Fruit fly (Drosophila melanogaster): ENCODE measurements around the gene TSG101.
A peak's percentile ranks its signal among the peaks of the same experiment; 100 is the strongest.

TSG101 gene

dm6 chr3L:16865123-16865831, 23.2 kb downstream of the TSG101 start, which contains the start of gene Lmpt (continued):
- TF ChIP-seq CG12299 (tag; optimal IDR thresholded peaks at IDR 0.05) (no peak), Max (GFP tag; optimal IDR thresholded peaks at IDR 0.05) (no peak), jigr1 (GFP tag; IDR thresholded peaks at IDR 0.05) (no peak), CG10274 (GFP tag; optimal IDR thresholded peaks at IDR 0.05) (no peak), az2 (GFP tag; optimal IDR thresholded peaks at IDR 0.05) (no peak), CG11504 (tag; optimal IDR thresholded peaks at IDR 0.05) (no peak), CG12155 (GFP tag; optimal IDR thresholded peaks at IDR 0.05) (no peak), cato (GFP tag; optimal IDR thresholded peaks at IDR 0.05; ENCODE audit: borderline replicate concordance) (no peak), esg (GFP tag; conservative IDR thresholded peaks at IDR 0.05) (no peak), CG18011 (GFP tag; optimal IDR thresholded peaks at IDR 0.05) (no peak), bsh (GFP tag; optimal IDR thresholded peaks at IDR 0.05) (no peak), CG17328 (GFP tag; IDR thresholded peaks at IDR 0.05) (no peak), CG7357 (GFP tag; IDR thresholded peaks at IDR 0.05) (no peak), HmgD (GFP tag; optimal IDR thresholded peaks at IDR 0.05) (no peak), sisA (GFP tag; IDR thresholded peaks at IDR 0.05) (no peak), CG13775 (GFP tag; optimal IDR thresholded peaks at IDR 0.05) (no peak), hkb (optimal IDR thresholded peaks at IDR 0.05) (no peak), hkb (GFP tag; IDR thresholded peaks at IDR 0.05) (no peak), CoRest (tag; optimal IDR thresholded peaks at IDR 0.05) (peak; percentile 5), bowl (GFP tag; IDR thresholded peaks at IDR 0.05) (no peak), CG1602 (GFP tag; optimal IDR thresholded peaks at IDR 0.05) (no peak), pros (GFP tag; optimal IDR thresholded peaks at IDR 0.05) (peak; percentile 26), CG7987 (GFP tag; optimal IDR thresholded peaks at IDR 0.05) (no peak), tin (GFP tag; optimal IDR thresholded peaks at IDR 0.05) (no peak), CG11093 (GFP tag; IDR thresholded peaks at IDR 0.05) (no peak), cg (GFP tag; optimal IDR thresholded peaks at IDR 0.05) (peak; percentile 85), nmo (GFP tag; optimal IDR thresholded peaks at IDR 0.05) (peak; percentile 4), CG4820 (GFP tag; optimal IDR thresholded peaks at IDR 0.05) (no peak), CG8924 (tag; optimal IDR thresholded peaks at IDR 0.05) (peak; percentile 0), Myb (GFP tag; optimal IDR thresholded peaks at IDR 0.05) (peak; percentile 92), yki (optimal IDR thresholded peaks at IDR 0.05) (no peak), zen2 (GFP tag; IDR thresholded peaks at IDR 0.05; ENCODE audit: partially characterized antibody) (no peak), nom (GFP tag; optimal IDR thresholded peaks at IDR 0.05) (peak; percentile 5), CG42726 (GFP tag; IDR thresholded peaks at IDR 0.05; ENCODE audit: partially characterized antibody) (0 out of 2 replicates have a peak, but pooled peaks have one; percentile 32), CG12769 (tag; optimal IDR thresholded peaks at IDR 0.05) (no peak), inv (GFP tag; IDR thresholded peaks at IDR 0.05; ENCODE audit: partially characterized antibody) (0 out of 2 replicates have a peak, but pooled peaks have one; percentile 14), pan (optimal IDR thresholded peaks at IDR 0.05) (no peak), pan (GFP tag; optimal IDR thresholded peaks at IDR 0.05 in 1 of 2, IDR thresholded peaks at IDR 0.05 in 1 of 2) (no peak), HLH54F (GFP tag; optimal IDR thresholded peaks at IDR 0.05) (no peak), tll (GFP tag; optimal IDR thresholded peaks at IDR 0.05) (no peak), CG32772 (GFP tag; IDR thresholded peaks at IDR 0.05) (no peak), scrt (GFP tag; optimal IDR thresholded peaks at IDR 0.05) (peak; percentile 43), CG8281 (tag; optimal IDR thresholded peaks at IDR 0.05) (no peak), Dp (GFP tag; optimal IDR thresholded peaks at IDR 0.05) (peak; percentile 75), CG7372 (GFP tag; IDR thresholded peaks at IDR 0.05) (no peak), MESR4 (GFP tag; optimal IDR thresholded peaks at IDR 0.05) (no peak), CG17912 (GFP tag; optimal IDR thresholded peaks at IDR 0.05) (no peak), CG6765 (GFP tag; optimal IDR thresholded peaks at IDR 0.05) (no peak), kni (GFP tag; optimal IDR thresholded peaks at IDR 0.05) (no peak), CG12942 (GFP tag; optimal IDR thresholded peaks at IDR 0.05) (no peak)
